Fruit fly (Drosophila melanogaster): ENCODE data around the gene CG46430.

dm6 chr3L:10490561-10490960, 12.2 kb downstream of the CG46430 start, which contains the start of gene S-Lap4:
- no peak for TF ChIP-seq D1 (tag; optimal IDR thresholded peaks at IDR 0.05)
- no peak for TF ChIP-seq EcR (GFP tag; optimal IDR thresholded peaks at IDR 0.05)
- no peak for TF ChIP-seq CG9948 (tag; optimal IDR thresholded peaks at IDR 0.05)
- no peak for TF ChIP-seq CG8159 (tag; optimal IDR thresholded peaks at IDR 0.05)
- no peak for TF ChIP-seq CG17806 (tag; optimal IDR thresholded peaks at IDR 0.05)
- TF ChIP-seq rn (GFP tag; IDR thresholded peaks at IDR 0.05) = no peak
- TF ChIP-seq CG4496 (GFP tag; IDR thresholded peaks at IDR 0.05) = no peak
- no peak for TF ChIP-seq CG10348 (GFP tag; IDR thresholded peaks at IDR 0.05)
- TF ChIP-seq Snoo (tag; optimal IDR thresholded peaks at IDR 0.05) = no peak
- no peak for TF ChIP-seq CG34367 (tag; optimal IDR thresholded peaks at IDR 0.05)

Data from whole organism, pupa.